Fruit fly (Drosophila melanogaster): ENCODE data around the gene AIMP2.

Gene AIMP2

DNA sequence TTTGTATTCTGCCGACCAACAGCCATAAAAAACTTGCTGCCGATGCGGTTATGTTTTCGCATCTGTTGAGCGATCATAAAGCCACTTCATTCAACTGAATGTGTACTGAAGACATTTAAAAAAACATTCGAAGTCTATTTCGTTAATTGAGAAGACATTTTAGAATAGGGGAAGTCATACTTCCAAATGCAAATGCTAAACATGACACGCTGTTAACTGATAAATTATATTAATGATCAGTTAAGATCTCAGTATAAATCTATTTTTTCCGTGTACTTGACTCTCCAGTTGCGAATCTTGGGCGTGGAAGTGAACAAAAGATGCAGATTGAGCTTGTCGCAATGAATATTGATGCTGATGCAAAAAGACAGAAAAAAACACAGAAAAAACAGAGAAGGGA lies 12.5 kb downstream of the AIMP2 start:
- no peak for TF ChIP-seq Sin3A (optimal IDR thresholded peaks at IDR 0.05)
- TF ChIP-seq ttk (optimal IDR thresholded peaks at IDR 0.05) = no peak
- no peak for TF ChIP-seq Myc (optimal IDR thresholded peaks at IDR 0.05)
- TF ChIP-seq insv (optimal IDR thresholded peaks at IDR 0.05) = no peak
- no peak for TF ChIP-seq psq (optimal IDR thresholded peaks at IDR 0.05)
- no peak for TF ChIP-seq h (optimal IDR thresholded peaks at IDR 0.05)

- no peak for TF ChIP-seq ttk (optimal IDR thresholded peaks at IDR 0.05)
- TF ChIP-seq Sin3A (optimal IDR thresholded peaks at IDR 0.05) = no peak
- no peak for TF ChIP-seq h (optimal IDR thresholded peaks at IDR 0.05)
- TF ChIP-seq psq (optimal IDR thresholded peaks at IDR 0.05) = no peak
- TF ChIP-seq insv (optimal IDR thresholded peaks at IDR 0.05) = no peak
- no peak for TF ChIP-seq Myc (optimal IDR thresholded peaks at IDR 0.05)
Measured at dm6 chr3L:15597037-15597785, 13.8 kb downstream of the AIMP2 start.

DNA sequence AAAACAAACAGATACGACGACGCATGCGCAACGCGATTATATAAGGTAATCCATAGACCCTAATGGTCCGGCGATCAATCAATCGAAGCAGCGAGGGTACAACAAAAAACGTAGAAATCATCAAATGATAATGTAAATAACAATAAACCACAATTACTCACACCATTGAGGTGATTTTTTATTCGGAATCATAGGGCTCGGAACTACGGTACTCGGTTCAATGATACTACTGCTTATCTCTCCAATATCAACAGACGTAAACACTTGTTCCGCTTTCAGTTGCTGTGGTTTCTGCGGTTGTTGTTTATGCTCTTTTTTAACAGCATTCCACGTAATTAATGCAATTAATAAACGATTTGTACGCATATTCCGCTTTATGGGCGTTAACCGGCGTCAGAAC lies 14.5 kb downstream of the AIMP2 start:
- no peak for TF ChIP-seq insv (optimal IDR thresholded peaks at IDR 0.05)
- no peak for TF ChIP-seq ttk (optimal IDR thresholded peaks at IDR 0.05)
- TF ChIP-seq Myc (optimal IDR thresholded peaks at IDR 0.05) = no peak
- no peak for TF ChIP-seq psq (optimal IDR thresholded peaks at IDR 0.05)
- TF ChIP-seq h (optimal IDR thresholded peaks at IDR 0.05) = no peak
- TF ChIP-seq Sin3A (optimal IDR thresholded peaks at IDR 0.05) = no peak

DNA sequence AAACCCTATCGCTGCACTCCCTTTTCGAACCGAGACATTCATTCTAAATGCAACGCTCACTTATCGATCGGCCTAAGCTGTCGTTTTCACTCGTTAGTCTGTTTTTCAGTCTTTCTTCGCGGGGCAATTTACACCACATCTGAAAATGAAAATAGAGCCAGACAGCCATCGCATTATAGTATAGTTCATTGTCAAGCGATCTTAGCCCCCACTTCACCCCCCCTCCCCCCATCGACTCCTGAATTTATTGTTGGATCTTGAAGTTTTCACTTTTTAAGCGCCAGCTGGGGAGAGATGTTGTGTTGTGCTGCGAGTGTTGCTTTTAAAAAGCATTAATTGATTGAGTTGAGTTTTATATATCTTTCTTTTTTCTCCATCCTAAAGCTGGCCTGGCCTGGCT lies 15.8 kb downstream of the AIMP2 start:
- no peak for TF ChIP-seq insv (optimal IDR thresholded peaks at IDR 0.05)
- TF ChIP-seq Sin3A (optimal IDR thresholded peaks at IDR 0.05) = no peak
- TF ChIP-seq ttk (optimal IDR thresholded peaks at IDR 0.05) = no peak
- no peak for TF ChIP-seq h (optimal IDR thresholded peaks at IDR 0.05)

- no peak for TF ChIP-seq Myc (optimal IDR thresholded peaks at IDR 0.05)
- no peak for TF ChIP-seq psq (optimal IDR thresholded peaks at IDR 0.05)
- no peak for TF ChIP-seq h (optimal IDR thresholded peaks at IDR 0.05)
- no peak for TF ChIP-seq Sin3A (optimal IDR thresholded peaks at IDR 0.05)
- no peak for TF ChIP-seq ttk (optimal IDR thresholded peaks at IDR 0.05)
- no peak for TF ChIP-seq insv (optimal IDR thresholded peaks at IDR 0.05)
Measured at dm6 chr3L:15600051-15600450, 16.6 kb downstream of the AIMP2 start.

DNA sequence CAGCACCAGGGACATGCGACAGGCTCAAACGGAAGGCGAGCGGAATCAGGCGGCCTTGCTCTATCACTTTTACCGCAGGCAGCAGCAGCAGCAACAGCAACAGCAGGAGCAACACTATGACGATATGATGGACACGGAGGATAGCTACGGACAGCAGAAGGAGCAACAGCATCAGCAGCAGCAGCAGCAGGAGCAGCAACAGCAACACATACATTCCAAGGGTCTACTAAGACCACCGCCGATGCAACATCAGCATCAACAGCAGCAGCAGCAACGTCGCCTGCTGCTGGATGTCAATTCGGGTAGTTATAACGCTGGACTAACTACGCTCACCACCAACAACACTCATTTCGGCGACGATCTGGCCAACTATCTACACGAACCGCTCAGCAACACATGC lies 21.5 kb downstream of the AIMP2 start:
- TF ChIP-seq Myc (optimal IDR thresholded peaks at IDR 0.05) (no peak), insv (optimal IDR thresholded peaks at IDR 0.05) (no peak), ttk (optimal IDR thresholded peaks at IDR 0.05) (no peak), Sin3A (optimal IDR thresholded peaks at IDR 0.05) (no peak), h (optimal IDR thresholded peaks at IDR 0.05) (no peak), psq (optimal IDR thresholded peaks at IDR 0.05) (no peak)

- TF ChIP-seq psq (optimal IDR thresholded peaks at IDR 0.05) (no peak), Myc (optimal IDR thresholded peaks at IDR 0.05) (no peak), insv (optimal IDR thresholded peaks at IDR 0.05) (no peak), Sin3A (optimal IDR thresholded peaks at IDR 0.05) (no peak), ttk (optimal IDR thresholded peaks at IDR 0.05) (no peak)
Measured at dm6 chr3L:15610109-15610508, 26.7 kb downstream of the AIMP2 start, which contains the start of gene CG7650. CG7650 (minus strand) TSS chr3L:15610386.

- TF ChIP-seq Sin3A (optimal IDR thresholded peaks at IDR 0.05) = no peak
- no peak for TF ChIP-seq h (optimal IDR thresholded peaks at IDR 0.05)
- no peak for TF ChIP-seq ttk (optimal IDR thresholded peaks at IDR 0.05)
- TF ChIP-seq psq (optimal IDR thresholded peaks at IDR 0.05) = no peak
- TF ChIP-seq Myc (optimal IDR thresholded peaks at IDR 0.05) = no peak
- TF ChIP-seq insv (optimal IDR thresholded peaks at IDR 0.05) = no peak
Measured at dm6 chr3L:15612728-15613127, 29.3 kb downstream of the AIMP2 start, which contains the start of gene CG13449. CG13449 (minus strand) TSS chr3L:15612828.

dm6 chr3L:15616490-15616889 lies 33.1 kb downstream of the AIMP2 start:
- no peak for TF ChIP-seq insv (optimal IDR thresholded peaks at IDR 0.05)
- TF ChIP-seq psq (optimal IDR thresholded peaks at IDR 0.05) = no peak
- TF ChIP-seq h (optimal IDR thresholded peaks at IDR 0.05) = no peak
- TF ChIP-seq Myc (optimal IDR thresholded peaks at IDR 0.05) = no peak
- no peak for TF ChIP-seq Sin3A (optimal IDR thresholded peaks at IDR 0.05)
- TF ChIP-seq ttk (optimal IDR thresholded peaks at IDR 0.05) = no peak

DNA sequence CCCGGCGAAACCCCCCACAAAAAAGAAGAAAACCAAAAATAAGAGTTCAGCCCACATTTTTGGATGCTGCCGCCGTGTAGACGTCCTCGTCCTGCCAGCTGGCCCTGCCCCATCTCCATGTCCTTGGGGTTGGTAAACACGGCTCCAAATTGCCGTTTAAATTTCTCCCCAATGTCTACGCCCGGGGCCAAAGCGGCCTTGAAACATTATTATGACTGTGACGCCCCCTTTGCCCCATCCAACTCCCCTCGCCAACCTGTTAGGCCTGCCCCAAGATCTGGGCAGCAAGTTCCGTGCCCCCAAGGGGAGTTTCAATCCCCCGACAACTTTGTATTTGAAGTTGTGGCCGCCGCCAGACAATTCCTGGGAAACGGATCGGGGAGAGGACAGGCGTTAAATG lies 33.5 kb downstream of the AIMP2 start:
- TF ChIP-seq Sin3A (optimal IDR thresholded peaks at IDR 0.05) (no peak), ttk (optimal IDR thresholded peaks at IDR 0.05) (no peak), h (optimal IDR thresholded peaks at IDR 0.05) (no peak), psq (optimal IDR thresholded peaks at IDR 0.05) (no peak), Myc (optimal IDR thresholded peaks at IDR 0.05) (no peak), insv (optimal IDR thresholded peaks at IDR 0.05) (no peak)

DNA sequence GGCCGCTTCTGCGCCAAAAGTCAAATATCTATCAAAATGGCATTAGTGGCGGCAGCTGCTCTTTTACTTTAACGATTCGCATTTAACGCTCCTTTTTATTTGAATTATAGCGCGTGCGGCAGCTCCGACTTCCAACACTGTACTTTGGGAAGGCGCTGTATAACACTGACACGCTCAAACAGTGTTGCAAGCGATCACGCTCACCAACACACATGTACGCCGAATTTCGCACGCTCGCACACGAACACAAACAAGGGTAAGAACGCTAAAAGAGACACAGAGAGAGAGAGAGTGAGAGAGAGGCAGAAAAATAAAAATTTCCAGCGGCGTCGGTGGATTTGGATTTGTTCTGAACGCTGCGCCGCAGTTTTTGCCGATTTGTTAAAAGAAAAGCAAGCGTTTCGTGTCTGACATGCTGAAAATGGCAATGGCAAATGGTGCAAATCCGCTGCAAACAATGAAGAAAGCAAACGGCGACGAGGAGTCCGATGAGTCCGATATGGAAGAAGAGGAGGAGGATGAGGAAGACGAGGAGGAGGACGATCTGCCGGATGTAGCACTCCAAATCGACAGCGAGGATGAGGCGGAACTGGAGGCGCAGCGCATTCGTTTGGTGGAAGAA lies 36.3 kb downstream of the AIMP2 start, which contains the start of gene Phs:
TSS of gene Phs (plus strand) at position 276 of the 622 bp plus-strand sequence.
- TF ChIP-seq Myc (optimal IDR thresholded peaks at IDR 0.05) (no peak), insv (optimal IDR thresholded peaks at IDR 0.05) (no peak), h (optimal IDR thresholded peaks at IDR 0.05) (no peak), psq (optimal IDR thresholded peaks at IDR 0.05) (no peak), ttk (optimal IDR thresholded peaks at IDR 0.05) (no peak), Sin3A (optimal IDR thresholded peaks at IDR 0.05) (no peak)

- no peak for TF ChIP-seq h (optimal IDR thresholded peaks at IDR 0.05)
- no peak for TF ChIP-seq Sin3A (optimal IDR thresholded peaks at IDR 0.05)
- no peak for TF ChIP-seq ttk (optimal IDR thresholded peaks at IDR 0.05)
- no peak for TF ChIP-seq psq (optimal IDR thresholded peaks at IDR 0.05)
- TF ChIP-seq insv (optimal IDR thresholded peaks at IDR 0.05) = no peak
- no peak for TF ChIP-seq Myc (optimal IDR thresholded peaks at IDR 0.05)
Measured at dm6 chr3L:15624097-15624496, 40.7 kb downstream of the AIMP2 start.

All from Kc167 (cell line).